Fruit fly (Drosophila melanogaster): ENCODE results near the gene CG18754.

CG18754 gene

DNA sequence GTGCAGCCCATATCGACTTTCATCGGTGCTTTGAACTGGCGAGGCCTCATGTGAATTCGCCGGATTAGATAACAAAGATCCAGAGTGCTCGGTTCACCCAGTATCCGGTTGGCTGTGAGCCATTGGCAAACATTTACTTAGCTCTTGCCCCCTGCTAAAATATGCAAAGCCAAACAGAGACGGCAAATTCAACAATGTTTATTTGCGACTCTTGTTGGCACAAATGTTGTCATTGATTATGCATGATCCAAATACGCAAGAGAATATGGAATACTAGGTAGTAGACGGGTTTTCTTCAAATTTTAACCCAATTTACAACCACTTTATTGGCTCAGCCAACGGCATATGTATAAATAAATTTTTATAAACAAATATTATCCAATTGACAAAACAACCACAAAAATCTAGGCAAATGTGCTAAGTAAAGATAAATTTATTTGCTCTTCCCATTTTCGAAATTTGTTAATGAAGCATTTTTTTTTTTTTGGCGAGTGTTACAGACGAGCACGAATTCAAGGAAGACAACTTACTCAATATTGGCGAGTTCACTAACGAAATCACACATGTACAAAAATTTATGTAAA is 31.2 kb upstream of the CG18754 start (continued):
- 0 out of 2 replicates have a peak, but pooled peaks have one; percentile 44 for TF ChIP-seq slbo (GFP tag; IDR thresholded peaks at IDR 0.05)
- TF ChIP-seq Taf1 (GFP tag; IDR thresholded peaks at IDR 0.05) = peak; percentile 14; the same call in 1 of the 2 replicates
- TF ChIP-seq C15 (GFP tag; IDR thresholded peaks at IDR 0.05) = no peak
- no peak for TF ChIP-seq CG15479 (GFP tag; optimal IDR thresholded peaks at IDR 0.05)
- peak; percentile 50; the same call in 1 of the 2 replicates for TF ChIP-seq stc (GFP tag; IDR thresholded peaks at IDR 0.05)
- TF ChIP-seq shn (GFP tag; optimal IDR thresholded peaks at IDR 0.05) = peak; percentile 11
- TF ChIP-seq Jarid2 (GFP tag; optimal IDR thresholded peaks at IDR 0.05) = peak; percentile 41
- peak; percentile 14 for TF ChIP-seq Sox102F (GFP tag; optimal IDR thresholded peaks at IDR 0.05)
- TF ChIP-seq CG30403 (GFP tag; optimal IDR thresholded peaks at IDR 0.05) = peak; percentile 12
- 0 out of 2 replicates have a peak, but pooled peaks have one; percentile 10 for TF ChIP-seq Oaz (GFP tag; IDR thresholded peaks at IDR 0.05)
- TF ChIP-seq GATAe (GFP tag; conservative IDR thresholded peaks at IDR 0.05) = no peak; the same call in 1 of the 2 replicates
- TF ChIP-seq nau (GFP tag; optimal IDR thresholded peaks at IDR 0.05) = peak; percentile 81
- TF ChIP-seq Xbp1 (GFP tag; optimal IDR thresholded peaks at IDR 0.05) = peak; percentile 9
- no peak for TF ChIP-seq klu (GFP tag; IDR thresholded peaks at IDR 0.05)
- TF ChIP-seq inv (GFP tag; IDR thresholded peaks at IDR 0.05; ENCODE audit: partially characterized antibody) = no peak
- TF ChIP-seq sens (GFP tag) = peak; percentile 80
- no peak for TF ChIP-seq Doc2 (GFP tag; IDR thresholded peaks at IDR 0.05)
- TF ChIP-seq CG15011 (GFP tag; optimal IDR thresholded peaks at IDR 0.05) = peak; percentile 62
- peak; percentile 66 for TF ChIP-seq odd (GFP tag; optimal IDR thresholded peaks at IDR 0.05)
- TF ChIP-seq CG6813 (GFP tag; optimal IDR thresholded peaks at IDR 0.05) = peak; percentile 65
- peak; percentile 12 for TF ChIP-seq CG12219 (GFP tag; optimal IDR thresholded peaks at IDR 0.05)
- peak; percentile 8 for TF ChIP-seq p53 (GFP tag; optimal IDR thresholded peaks at IDR 0.05)
- TF ChIP-seq CG4424 (GFP tag; optimal IDR thresholded peaks at IDR 0.05) = peak; percentile 1
- no peak for TF ChIP-seq Six4 (GFP tag; optimal IDR thresholded peaks at IDR 0.05)
- peak; percentile 97 for TF ChIP-seq Med (GFP tag)
- peak; percentile 38 for TF ChIP-seq wek (GFP tag; optimal IDR thresholded peaks at IDR 0.05)
- peak; percentile 10 for TF ChIP-seq slou (GFP tag; optimal IDR thresholded peaks at IDR 0.05)
- TF ChIP-seq sna (GFP tag; IDR thresholded peaks at IDR 0.05; ENCODE audit: partially characterized antibody) = no peak
- TF ChIP-seq Bteb2 (GFP tag; optimal IDR thresholded peaks at IDR 0.05) = peak; percentile 63
- no peak for TF ChIP-seq Atf3 (GFP tag; optimal IDR thresholded peaks at IDR 0.05)
- TF ChIP-seq CG2129 (GFP tag; IDR thresholded peaks at IDR 0.05; ENCODE audit: partially characterized antibody) = no peak
- TF ChIP-seq CG12942 (GFP tag; optimal IDR thresholded peaks at IDR 0.05) = peak; percentile 51
- TF ChIP-seq CG34224 (GFP tag; IDR thresholded peaks at IDR 0.05; ENCODE audit: partially characterized antibody) = no peak
- TF ChIP-seq Adf1 (GFP tag; IDR thresholded peaks at IDR 0.05) = peak; percentile 40
- TF ChIP-seq esg (GFP tag; conservative IDR thresholded peaks at IDR 0.05) = no peak
- TF ChIP-seq mirr (GFP tag; optimal IDR thresholded peaks at IDR 0.05) = peak; percentile 86
- peak; percentile 2 for TF ChIP-seq Mes4 (GFP tag; optimal IDR thresholded peaks at IDR 0.05)
- no peak for TF ChIP-seq NC2β (GFP tag; optimal IDR thresholded peaks at IDR 0.05)
- TF ChIP-seq CG17359 (tag; optimal IDR thresholded peaks at IDR 0.05) = peak; percentile 25
- TF ChIP-seq Kr (GFP tag; optimal IDR thresholded peaks at IDR 0.05) = no peak
- TF ChIP-seq CG11695 (GFP tag; IDR thresholded peaks at IDR 0.05) = peak; percentile 72
- peak; percentile 25; the same call in 1 of the 2 replicates for TF ChIP-seq E2f1 (GFP tag; IDR thresholded peaks at IDR 0.05)
- peak in 1 of 2 experiments; percentile 33 for TF ChIP-seq chif (GFP tag; optimal IDR thresholded peaks at IDR 0.05)
- TF ChIP-seq CG16813 (GFP tag; IDR thresholded peaks at IDR 0.05; ENCODE audit: partially characterized antibody) = no peak
- peak; percentile 14 for TF ChIP-seq CG1792 (GFP tag; optimal IDR thresholded peaks at IDR 0.05)
- TF ChIP-seq lbe (GFP tag; optimal IDR thresholded peaks at IDR 0.05) = peak; percentile 71
- no peak for TF ChIP-seq mld (GFP tag; IDR thresholded peaks at IDR 0.05; ENCODE audit: partially characterized antibody)
- TF ChIP-seq Dek (tag; optimal IDR thresholded peaks at IDR 0.05) = peak; percentile 60
- TF ChIP-seq Abd-B (GFP tag; optimal IDR thresholded peaks at IDR 0.05) = peak; percentile 11
